Fruit fly (Drosophila melanogaster) whole organism, embryonic: Measurements from ENCODE around the gene SoxN.

Experiments
- Atf3 ChIP-seq: fragments of 200-800 bp; sonication (Bioruptor generic); optimal IDR thresholded peaks from 3 replicates; lab custom pipeline; 2016; ENCODE audit warnings: missing biosample characterization, missing genetic modification characterization
- Awh ChIP-seq: fragments of 200-800 bp; sonication (Bioruptor generic); IDR thresholded peaks from 2 replicates; pipeline ENCODE4, ENCODE4 v1.3.6; 2022; ENCODE audit warnings: missing biosample characterization, missing genetic modification characterization
- CG10209 ChIP-seq: fragments of 200-800 bp; sonication (Bioruptor generic); optimal IDR thresholded peaks from 3 replicates; lab custom pipeline; 2017; ENCODE audit warnings: missing biosample characterization, mild to moderate bottlenecking, missing genetic modification characterization, missing genetic modification reagents
- CG10565 ChIP-seq: fragments of 200-800 bp; sonication (Bioruptor generic); optimal IDR thresholded peaks from 3 replicates; lab custom pipeline; 2016; ENCODE audit warnings: missing biosample characterization, mild to moderate bottlenecking, missing genetic modification characterization
- CG10979 ChIP-seq: fragments of 200-800 bp; sonication (Bioruptor generic); optimal IDR thresholded peaks from 2 replicates; lab custom pipeline; 2018; ENCODE audit warnings: missing biosample characterization, mild to moderate bottlenecking, missing genetic modification characterization, moderate library complexity
- CG11560 ChIP-seq: fragments of 200-800 bp; sonication (Bioruptor generic); IDR thresholded peaks from 3 replicates; pipeline ENCODE4 v1.3.6; 2022; ENCODE audit warnings: missing biosample characterization, missing genetic modification characterization
- CG11695 ChIP-seq: fragments of 200-800 bp; sonication (Bioruptor generic); IDR thresholded peaks from 3 replicates; pipeline ENCODE4 v1.3.6; 2022; ENCODE audit warnings: missing biosample characterization, missing genetic modification characterization
- CG13624 ChIP-seq: fragments of 200-800 bp; sonication (Bioruptor generic); optimal IDR thresholded peaks from 2 replicates; lab custom pipeline; 2016; ENCODE audit warnings: missing biosample characterization, missing genetic modification characterization
- CG14050 ChIP-seq: fragments of 200-800 bp; sonication (Bioruptor generic); IDR thresholded peaks from 3 replicates; pipeline ENCODE4 v1.3.6; 2022; ENCODE audit warnings: missing biosample characterization, missing genetic modification characterization
- CG14441 ChIP-seq: fragments of 200-800 bp; sonication (Bioruptor generic); IDR thresholded peaks from 2 replicates; pipeline ENCODE4 v1.3.6; 2022; ENCODE audit warnings: missing biosample characterization, missing genetic modification characterization
- CG16813 ChIP-seq: fragments of 200-800 bp; sonication (Bioruptor generic); IDR thresholded peaks from 3 replicates; pipeline ENCODE4 v1.3.6; 2022; ENCODE audit warnings: missing biosample characterization, missing genetic modification characterization; ENCODE audit not compliant: partially characterized antibody
- CG16863 ChIP-seq: fragments of 200-800 bp; sonication (Bioruptor generic); optimal IDR thresholded peaks from 3 replicates; lab custom pipeline; 2016; ENCODE audit warnings: missing biosample characterization, missing genetic modification characterization
- CG18619 ChIP-seq: fragments of 200-800 bp; sonication (Bioruptor generic); optimal IDR thresholded peaks from 3 replicates; lab custom pipeline; 2017; ENCODE audit warnings: missing biosample characterization, mild to moderate bottlenecking, missing genetic modification characterization
- CG3065 ChIP-seq: fragments of 200-800 bp; sonication (Bioruptor generic); optimal IDR thresholded peaks from 2 replicates; lab custom pipeline; 2016; ENCODE audit warnings: missing biosample characterization, missing genetic modification characterization
- CG34224 ChIP-seq: fragments of 200-800 bp; sonication (Bioruptor generic); IDR thresholded peaks from 3 replicates; pipeline ENCODE4 v1.3.6; 2022; ENCODE audit warnings: missing biosample characterization, missing genetic modification characterization; ENCODE audit not compliant: partially characterized antibody
- CG34376 ChIP-seq: fragments of 200-800 bp; sonication (Bioruptor generic); optimal IDR thresholded peaks from 2 replicates; lab custom pipeline; 2018; ENCODE audit warnings: missing biosample characterization, mild to moderate bottlenecking, missing genetic modification characterization
- CG4282 ChIP-seq: fragments of 200-800 bp; sonication (Bioruptor generic); optimal IDR thresholded peaks from 2 replicates; lab custom pipeline; 2016; ENCODE audit warnings: missing biosample characterization, missing genetic modification characterization
- CG6175 ChIP-seq: fragments of 200-800 bp; sonication (Bioruptor generic); IDR thresholded peaks from 3 replicates; pipeline ENCODE4 v1.3.6; 2022; ENCODE audit warnings: missing biosample characterization, missing genetic modification characterization
- CG8281 ChIP-seq: fragments of 200-800 bp; sonication (Bioruptor generic); optimal IDR thresholded peaks from 2 replicates; lab custom pipeline; 2018; ENCODE audit warnings: missing biosample characterization, mild to moderate bottlenecking, missing genetic modification characterization, moderate library complexity
- CG8388 ChIP-seq: fragments of 200-800 bp; sonication (Bioruptor generic); optimal IDR thresholded peaks from 2 replicates; lab custom pipeline; 2019; ENCODE audit warnings: missing biosample characterization, mild to moderate bottlenecking, missing genetic modification characterization, moderate library complexity
- CG9609 ChIP-seq: fragments of 200-800 bp; sonication (Bioruptor generic); optimal IDR thresholded peaks from 3 replicates; lab custom pipeline; 2016; ENCODE audit warnings: missing biosample characterization, missing genetic modification characterization
- CG9817 ChIP-seq: fragments of 200-800 bp; sonication (Bioruptor generic); optimal IDR thresholded peaks from 2 replicates; lab custom pipeline; 2018; ENCODE audit warnings: missing biosample characterization, mild to moderate bottlenecking, missing genetic modification characterization, moderate library complexity
- CTCF ChIP-seq: fragments of 200-800 bp; sonication (Bioruptor generic); optimal IDR thresholded peaks from 2 replicates; lab custom pipeline; 2017; ENCODE audit warnings: missing biosample characterization, mild to moderate bottlenecking, missing genetic modification characterization, moderate library complexity
- Drgx ChIP-seq: fragments of 200-800 bp; sonication (Bioruptor generic); IDR thresholded peaks from 2 replicates; pipeline ENCODE4 v1.3.6; 2022; ENCODE audit warnings: missing biosample characterization, missing genetic modification characterization
- Fer1 ChIP-seq: fragments of 200-800 bp; sonication (Bioruptor generic); optimal IDR thresholded peaks from 2 replicates; lab custom pipeline; 2017; ENCODE audit warnings: missing biosample characterization, mild to moderate bottlenecking, missing genetic modification characterization
- GATAe ChIP-seq: fragments of 200-800 bp; sonication (Bioruptor generic); conservative IDR thresholded peaks from 2 replicates; pipeline ENCODE4 v1.3.6; 2022; ENCODE audit warnings: missing biosample characterization, missing genetic modification characterization
- Hmx ChIP-seq: fragments of 200-800 bp; sonication (Bioruptor generic); optimal IDR thresholded peaks from 2 replicates; lab custom pipeline; 2016; ENCODE audit warnings: missing biosample characterization, missing genetic modification characterization
- Hr39 ChIP-seq: fragments of >200 bp; optimal IDR thresholded peaks from 2 replicates; lab custom pipeline; 2017
- Hsf ChIP-seq: fragments of 200-800 bp; sonication (Bioruptor generic); optimal IDR thresholded peaks from 3 replicates; lab custom pipeline; 2016; ENCODE audit warnings: missing biosample characterization, missing genetic modification characterization
- Jarid2 ChIP-seq: fragments of 200-800 bp; sonication (Bioruptor generic); optimal IDR thresholded peaks from 3 replicates; lab custom pipeline; 2017; ENCODE audit warnings: mild to moderate bottlenecking, missing biosample characterization, missing genetic modification reagents, missing genetic modification characterization
- NFAT ChIP-seq: fragments of 200-800 bp; sonication (Bioruptor generic); IDR thresholded peaks from 2 replicates; pipeline ENCODE4 v1.3.6; 2022; ENCODE audit warnings: missing biosample characterization, missing genetic modification characterization
- Nf-YA ChIP-seq: fragments of 200-800 bp; sonication (Bioruptor generic); IDR thresholded peaks from 2 replicates; pipeline ENCODE4 v1.3.6; 2022; ENCODE audit warnings: missing biosample characterization, missing genetic modification characterization
- Oli ChIP-seq: fragments of 200-800 bp; sonication (Bioruptor generic); optimal IDR thresholded peaks from 2 replicates; lab custom pipeline; 2018; ENCODE audit warnings: missing biosample characterization, mild to moderate bottlenecking, missing genetic modification characterization, moderate library complexity
- Pdp1 ChIP-seq, 2 experiments: fragments of 200-800 bp; sonication (Bioruptor generic); optimal IDR thresholded peaks; 3 replicates each; lab custom pipeline; 2016; ENCODE audit warnings: missing biosample characterization in 2 of 2, missing genetic modification characterization in 2 of 2, mild to moderate bottlenecking in 1 of 2, moderate library complexity in 1 of 2
- Rx ChIP-seq: fragments of 200-800 bp; sonication (Bioruptor generic); IDR thresholded peaks from 2 replicates; pipeline ENCODE4 v1.3.6; 2022; ENCODE audit warnings: missing biosample characterization, missing genetic modification characterization
- TFAM ChIP-seq: fragments of 200-800 bp; sonication (Bioruptor generic); optimal IDR thresholded peaks from 2 replicates; lab custom pipeline; 2017; ENCODE audit warnings: missing biosample characterization, missing genetic modification characterization, inconsistent platforms
- aop ChIP-seq: fragments of 200-800 bp; sonication (Bioruptor generic); IDR thresholded peaks from 2 replicates; pipeline ENCODE4 v1.3.6; 2022; ENCODE audit warnings: missing biosample characterization, missing genetic modification characterization
- bab2 ChIP-seq: fragments of 200-800 bp; sonication (Bioruptor generic); optimal IDR thresholded peaks from 2 replicates; lab custom pipeline; 2016; ENCODE audit warnings: missing biosample characterization, missing genetic modification characterization
- bcd ChIP-seq: fragments of 200-800 bp; sonication (Bioruptor generic); optimal IDR thresholded peaks from 2 replicates; lab custom pipeline; 2017; ENCODE audit warnings: missing biosample characterization, mild to moderate bottlenecking, missing genetic modification characterization
- cg ChIP-seq: fragments of 200-800 bp; sonication (Bioruptor generic); optimal IDR thresholded peaks from 3 replicates; lab custom pipeline; 2019; ENCODE audit warnings: missing biosample characterization, mild to moderate bottlenecking, missing genetic modification characterization, moderate library complexity
- dan ChIP-seq: fragments of 200-800 bp; sonication (Bioruptor generic); IDR thresholded peaks from 2 replicates; pipeline ENCODE4 v1.3.6; 2022; ENCODE audit warnings: missing biosample characterization, missing genetic modification characterization
- dmrt11E ChIP-seq: fragments of 200-800 bp; sonication (Bioruptor generic); optimal IDR thresholded peaks from 3 replicates; lab custom pipeline; 2018; ENCODE audit warnings: missing biosample characterization, mild to moderate bottlenecking, missing genetic modification characterization, moderate library complexity
- ewg ChIP-seq: fragments of 200-800 bp; sonication (Bioruptor generic); optimal IDR thresholded peaks from 3 replicates; lab custom pipeline; 2017; ENCODE audit warnings: mild to moderate bottlenecking, missing biosample characterization, missing genetic modification reagents, missing genetic modification characterization
- gsb ChIP-seq: fragments of 200-800 bp; sonication (Bioruptor generic); IDR thresholded peaks from 2 replicates; pipeline ENCODE4 v1.3.6; 2022; ENCODE audit warnings: missing biosample characterization, missing genetic modification characterization
- hb ChIP-seq: fragments of 200-800 bp; sonication (Bioruptor generic); IDR thresholded peaks from 3 replicates; pipeline ENCODE4 v1.3.6; 2022; ENCODE audit warnings: missing biosample characterization, missing genetic modification characterization; ENCODE audit not compliant: partially characterized antibody
- hbn ChIP-seq: fragments of 200-800 bp; sonication (Bioruptor generic); IDR thresholded peaks from 2 replicates; pipeline ENCODE4 v1.3.6; 2022; ENCODE audit warnings: missing biosample characterization, missing genetic modification characterization; ENCODE audit not compliant: partially characterized antibody
- pho ChIP-seq: fragments of 200-800 bp; sonication (Bioruptor generic); optimal IDR thresholded peaks from 2 replicates; lab custom pipeline; 2016; ENCODE audit warnings: missing biosample characterization, missing genetic modification characterization
- pzg ChIP-seq: fragments of 200-800 bp; sonication (Bioruptor generic); optimal IDR thresholded peaks from 3 replicates; lab custom pipeline; 2018; ENCODE audit warnings: missing biosample characterization, mild to moderate bottlenecking, missing genetic modification characterization, moderate library complexity
- repo ChIP-seq: fragments of 200-800 bp; sonication (Bioruptor generic); optimal IDR thresholded peaks from 2 replicates; lab custom pipeline; 2016; ENCODE audit warnings: missing biosample characterization, missing genetic modification characterization
- ssp ChIP-seq: fragments of 200-800 bp; sonication (Bioruptor generic); IDR thresholded peaks from 2 replicates; pipeline ENCODE4 v1.3.6; 2022; ENCODE audit warnings: missing biosample characterization, missing genetic modification characterization
- toy ChIP-seq: fragments of 200-800 bp; sonication (Bioruptor generic); IDR thresholded peaks from 2 replicates; pipeline ENCODE4 v1.3.6; 2022; ENCODE audit warnings: missing biosample characterization, missing genetic modification characterization

Gene SoxN

dm6 chr2L:8825222-8825869 is at the start of gene SoxN:
TSS of gene SoxN (plus strand) at chr2L:8825645.
- TF ChIP-seq Hmx (GFP tag; lab: Kevin White, UChicago) (no peak), dan (no peak), Nf-YA (GFP tag; lab: Robert Waterston, UW) (peak; percentile 97), dmrt11E (no peak), CG18619 (GFP tag; lab: Kevin White, UChicago) (no peak), CG6175 (GFP tag; lab: Robert Waterston, UW) (peak; percentile 75; the same call in 2 of the 3 replicates), CG14441 (GFP tag; lab: Robert Waterston, UW) (no peak), pho (peak; percentile 7), ssp (GFP tag; lab: Robert Waterston, UW) (no peak), Jarid2 (peak; percentile 96), CG10565 (GFP tag; lab: Kevin White, UChicago) (no peak), CG9817 (tag; lab: Kevin White, UChicago) (no peak), TFAM (GFP tag; lab: Kevin White, UChicago) (no peak), Rx (no peak), GATAe (no peak; the same call in 1 of the 2 replicates), gsb (GFP tag; lab: Robert Waterston, UW) (no peak), CG14050 (GFP tag; lab: Robert Waterston, UW) (no peak), Drgx (GFP tag; lab: Robert Waterston, UW) (no peak; the same call in 1 of the 2 replicates), toy (GFP tag; lab: Robert Waterston, UW) (no peak), Awh (GFP tag; lab: Robert Waterston, UW) (peak; percentile 32; the same call in 1 of the 2 replicates), CG10209 (no peak), Hr39 (no peak), hb (GFP tag; lab: Robert Waterston, UW) (no peak), CG13624 (GFP tag; lab: Kevin White, UChicago) (no peak), CG16813 (GFP tag; lab: Robert Waterston, UW) (peak; percentile 54; the same call in 2 of the 3 replicates), bcd (no peak), CG3065 (GFP tag; lab: Kevin White, UChicago) (no peak), CG34224 (GFP tag; lab: Robert Waterston, UW) (peak; percentile 62), CG4282 (GFP tag; lab: Kevin White, UChicago) (no peak), Pdp1 (GFP tag; optimal IDR thresholded peaks at IDR 0.05; lab: Kevin White, UChicago) (no peak), cg (GFP tag; lab: Kevin White, UChicago) (peak; percentile 100), CG8281 (tag; lab: Kevin White, UChicago) (no peak), CTCF (GFP tag; lab: Kevin White, UChicago) (no peak), Hsf (GFP tag; lab: Kevin White, UChicago) (no peak), pzg (no peak), CG11695 (no peak), Oli (no peak), CG8388 (GFP tag; lab: Kevin White, UChicago) (no peak), ewg (peak; percentile 95), aop (GFP tag; lab: Robert Waterston, UW) (no peak), NFAT (GFP tag; lab: Robert Waterston, UW) (no peak; the same call in 1 of the 2 replicates), repo (GFP tag; lab: Kevin White, UChicago) (no peak), bab2 (GFP tag; lab: Kevin White, UChicago) (no peak), CG34376 (GFP tag; lab: Kevin White, UChicago) (peak; percentile 8), CG16863 (GFP tag; lab: Kevin White, UChicago) (no peak), CG9609 (no peak), Fer1 (GFP tag; lab: Kevin White, UChicago) (no peak), hbn (GFP tag; lab: Robert Waterston, UW) (0 out of 2 replicates have a peak, but pooled peaks have one; percentile 34), CG10979 (tag; lab: Kevin White, UChicago) (peak; percentile 4), Atf3 (GFP tag; lab: Kevin White, UChicago) (no peak), CG11560 (no peak)
